Fruit fly (Drosophila melanogaster): ENCODE measurements around the gene robl37BC.

robl37BC gene

DNA sequence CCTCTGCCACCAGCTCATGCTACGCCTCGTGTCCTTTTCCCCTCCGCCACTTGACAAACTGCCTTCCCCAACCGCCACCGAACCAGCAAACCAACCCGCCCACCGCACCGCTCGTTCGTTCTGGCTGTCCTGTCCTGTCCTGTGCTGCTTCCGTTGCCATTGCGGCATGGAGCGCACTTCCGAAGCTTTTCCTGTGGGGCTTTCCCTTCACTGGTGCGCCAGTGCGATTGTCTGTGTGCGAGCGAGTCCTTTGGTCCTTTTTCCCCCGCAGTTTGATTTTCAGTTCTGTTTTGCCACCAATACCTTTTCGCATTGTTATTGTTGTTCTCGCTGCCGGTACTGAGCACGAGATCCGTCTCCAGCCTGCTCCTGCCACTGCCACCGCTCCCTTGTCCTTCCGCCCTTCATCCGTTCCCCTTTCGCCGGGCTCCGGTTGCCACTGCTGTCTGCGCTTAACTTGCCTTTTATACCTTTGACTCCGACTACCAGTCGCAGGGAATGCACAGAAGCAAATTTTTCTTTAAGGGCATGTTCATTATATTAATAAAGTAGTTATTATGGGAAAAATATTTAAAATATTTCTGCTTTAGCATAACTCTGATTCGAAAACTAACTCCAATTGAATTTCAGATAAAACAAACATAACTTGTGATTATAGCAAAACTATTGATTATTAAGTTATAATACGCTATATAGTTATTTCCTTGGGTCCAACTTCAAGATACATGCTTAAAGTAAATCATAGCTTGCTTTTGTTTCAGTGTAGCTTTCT lies 13.5 kb downstream of the robl37BC start (continued):
- TF ChIP-seq CG10267 (tag; optimal IDR thresholded peaks at IDR 0.05) (peak; percentile 63), Hr3 (GFP tag; optimal IDR thresholded peaks at IDR 0.05) (peak; percentile 45), CG12942 (GFP tag; optimal IDR thresholded peaks at IDR 0.05) (peak; percentile 35), CG11696 (GFP tag; IDR thresholded peaks at IDR 0.05) (no peak), Trl (optimal IDR thresholded peaks at IDR 0.05) (no peak), Trl (GFP tag; optimal IDR thresholded peaks at IDR 0.05) (no peak), Opbp (GFP tag; IDR thresholded peaks at IDR 0.05; ENCODE audit: partially characterized antibody) (no peak), her (GFP tag; optimal IDR thresholded peaks at IDR 0.05) (no peak), CG17361 (GFP tag; IDR thresholded peaks at IDR 0.05) (peak; percentile 89), CG9932 (GFP tag; IDR thresholded peaks at IDR 0.05) (no peak), Xrp1 (GFP tag; IDR thresholded peaks at IDR 0.05) (peak; percentile 23; the same call in 1 of the 2 replicates), amos (GFP tag; IDR thresholded peaks at IDR 0.05; ENCODE audit: partially characterized antibody) (no peak), CrebB (tag; optimal IDR thresholded peaks at IDR 0.05) (no peak), CG17912 (GFP tag; optimal IDR thresholded peaks at IDR 0.05) (no peak), CG31388 (GFP tag; optimal IDR thresholded peaks at IDR 0.05) (no peak), CG13296 (GFP tag; optimal IDR thresholded peaks at IDR 0.05) (peak; percentile 85), mirr (GFP tag; optimal IDR thresholded peaks at IDR 0.05) (peak; percentile 62), fu2 (GFP tag; optimal IDR thresholded peaks at IDR 0.05) (no peak), CkIIα-i1 (GFP tag; IDR thresholded peaks at IDR 0.05) (no peak), lov (optimal IDR thresholded peaks at IDR 0.05) (no peak), lov (GFP tag; IDR thresholded peaks at IDR 0.05) (no peak), fd96Cb (tag; optimal IDR thresholded peaks at IDR 0.05) (peak; percentile 73), Ada2b (GFP tag; IDR thresholded peaks at IDR 0.05) (peak; percentile 39; the same call in 1 of the 2 replicates), Ssrp (tag; optimal IDR thresholded peaks at IDR 0.05) (peak; percentile 76), Pdp1 (GFP tag; optimal IDR thresholded peaks at IDR 0.05) (peak in 1 of 2 experiments; percentile 35), Oli (tag; optimal IDR thresholded peaks at IDR 0.05) (peak; percentile 80), sqz (GFP tag; optimal IDR thresholded peaks at IDR 0.05) (peak; percentile 39), Six4 (GFP tag; optimal IDR thresholded peaks at IDR 0.05) (no peak), chm (GFP tag; IDR thresholded peaks at IDR 0.05) (0 out of 2 replicates have a peak, but pooled peaks have one; percentile 16), Rfx (GFP tag; IDR thresholded peaks at IDR 0.05) (peak; percentile 34; the same call in 1 of the 2 replicates), CG10274 (GFP tag; optimal IDR thresholded peaks at IDR 0.05) (peak; percentile 9), sim (GFP tag; IDR thresholded peaks at IDR 0.05) (no peak), CG13424 (tag; optimal IDR thresholded peaks at IDR 0.05) (peak; percentile 87), CG7963 (GFP tag; IDR thresholded peaks at IDR 0.05; ENCODE audit: partially characterized antibody) (no peak), schlank (tag; optimal IDR thresholded peaks at IDR 0.05) (peak; percentile 21), D (optimal IDR thresholded peaks at IDR 0.05) (no peak), D (GFP tag; optimal IDR thresholded peaks at IDR 0.05) (peak; percentile 67), CG15011 (GFP tag; optimal IDR thresholded peaks at IDR 0.05) (peak; percentile 48), CG6254 (GFP tag; optimal IDR thresholded peaks at IDR 0.05) (peak; percentile 4), fd102C (GFP tag; optimal IDR thresholded peaks at IDR 0.05) (no peak), CG34224 (GFP tag; IDR thresholded peaks at IDR 0.05; ENCODE audit: partially characterized antibody) (no peak), gce (GFP tag; IDR thresholded peaks at IDR 0.05) (no peak), pho (GFP tag; optimal IDR thresholded peaks at IDR 0.05) (peak; percentile 13), croc (GFP tag; conservative IDR thresholded peaks at IDR 0.05) (no peak; the same call in 2 of the 3 replicates), CG15073 (GFP tag; optimal IDR thresholded peaks at IDR 0.05) (no peak), CG33213 (GFP tag; optimal IDR thresholded peaks at IDR 0.05) (no peak), CG2120 (GFP tag; optimal IDR thresholded peaks at IDR 0.05) (peak; percentile 75), CG6813 (GFP tag; optimal IDR thresholded peaks at IDR 0.05) (peak; percentile 46), Hr39 (optimal IDR thresholded peaks at IDR 0.05) (no peak), CG15269 (tag; optimal IDR thresholded peaks at IDR 0.05) (peak; percentile 84)

All from whole organism, embryonic.